Fruit fly (Drosophila melanogaster): ENCODE data around the gene Vps60.
A peak's percentile ranks its signal among the peaks of the same experiment; 100 is the strongest.

Vps60 gene

DNA sequence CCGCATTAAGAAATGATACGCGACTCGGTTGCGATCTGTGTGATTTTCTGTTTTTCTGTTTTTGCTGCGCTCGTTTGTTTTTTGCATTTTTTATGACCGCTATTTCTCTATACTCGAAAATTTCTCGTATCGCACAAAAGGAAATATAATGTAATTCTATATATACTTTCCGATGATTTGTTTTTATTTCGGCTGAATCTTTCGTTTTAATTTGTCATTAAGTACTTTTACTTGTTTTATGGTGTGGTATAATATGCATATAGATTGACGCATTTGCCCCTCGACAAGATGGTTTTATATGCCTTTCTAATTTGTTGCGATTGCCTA, 50.9 kb downstream of the Vps60 start:
- TF ChIP-seq esn (GFP tag; optimal IDR thresholded peaks at IDR 0.05) (no peak), svp (GFP tag) (peak; percentile 61), eg (GFP tag; IDR thresholded peaks at IDR 0.05) (no peak), vri (GFP tag; optimal IDR thresholded peaks at IDR 0.05) (peak; percentile 7)
